Fruit fly (Drosophila melanogaster) whole organism, embryonic: ENCODE results near the gene Doc1.
A peak's percentile ranks its signal among the peaks of the same experiment; 100 is the strongest.

Experiments
- CG10209 ChIP-seq: fragments of 200-800 bp; sonication (Bioruptor generic); optimal IDR thresholded peaks from 3 replicates; lab custom pipeline; 2017; ENCODE audit warnings: missing biosample characterization, mild to moderate bottlenecking, missing genetic modification characterization, missing genetic modification reagents
- CG1024 ChIP-seq: fragments of 200-800 bp; sonication (Bioruptor generic); IDR thresholded peaks from 2 replicates; pipeline ENCODE4 v1.3.6; 2022; ENCODE audit warnings: missing biosample characterization, missing genetic modification characterization
- CG11247 ChIP-seq: fragments of 200-800 bp; sonication (Bioruptor generic); IDR thresholded peaks from 2 replicates; pipeline ENCODE4 v1.3.6; 2022; ENCODE audit warnings: missing biosample characterization, missing genetic modification characterization
- CG11398 ChIP-seq: fragments of 200-800 bp; sonication (Bioruptor generic); optimal IDR thresholded peaks from 2 replicates; lab custom pipeline; 2016; ENCODE audit warnings: missing biosample characterization, missing genetic modification characterization
- CG12769 ChIP-seq: fragments of 200-800 bp; sonication (Bioruptor generic); optimal IDR thresholded peaks from 2 replicates; lab custom pipeline; 2019; ENCODE audit warnings: missing biosample characterization, mild to moderate bottlenecking, missing genetic modification characterization, moderate library complexity
- CG13624 ChIP-seq: fragments of 200-800 bp; sonication (Bioruptor generic); optimal IDR thresholded peaks from 2 replicates; lab custom pipeline; 2016; ENCODE audit warnings: missing biosample characterization, missing genetic modification characterization
- CG15514 ChIP-seq: fragments of 200-800 bp; sonication (Bioruptor generic); optimal IDR thresholded peaks from 3 replicates; lab custom pipeline; 2017; ENCODE audit warnings: missing biosample characterization, missing genetic modification characterization, mild to moderate bottlenecking, moderate library complexity, missing genetic modification reagents
- CG18476 ChIP-seq: fragments of 200-800 bp; sonication (Bioruptor generic); optimal IDR thresholded peaks from 2 replicates; lab custom pipeline; 2016; ENCODE audit warnings: missing biosample characterization, mild to moderate bottlenecking, missing genetic modification characterization
- CG18619 ChIP-seq: fragments of 200-800 bp; sonication (Bioruptor generic); optimal IDR thresholded peaks from 3 replicates; lab custom pipeline; 2017; ENCODE audit warnings: missing biosample characterization, mild to moderate bottlenecking, missing genetic modification characterization
- CG2889 ChIP-seq: fragments of 200-800 bp; sonication (Bioruptor generic); IDR thresholded peaks from 3 replicates; pipeline ENCODE4 v1.3.6; 2022; ENCODE audit warnings: missing biosample characterization, missing genetic modification characterization
- CG32772 ChIP-seq: fragments of 200-800 bp; sonication (Bioruptor generic); IDR thresholded peaks from 2 replicates; pipeline ENCODE4 v1.3.6; 2022; ENCODE audit warnings: missing biosample characterization, missing genetic modification characterization
- CG33557 ChIP-seq: fragments of 200-800 bp; sonication (Bioruptor generic); optimal IDR thresholded peaks from 2 replicates; lab custom pipeline; 2019; ENCODE audit warnings: missing biosample characterization, mild to moderate bottlenecking, missing genetic modification characterization, moderate library complexity
- CG43689 ChIP-seq: fragments of 200-800 bp; sonication (Bioruptor generic); IDR thresholded peaks from 2 replicates; pipeline ENCODE4 v1.3.6; 2022; ENCODE audit warnings: missing biosample characterization, missing genetic modification characterization
- CG7357 ChIP-seq: fragments of 200-800 bp; sonication (Bioruptor generic); IDR thresholded peaks from 3 replicates; pipeline ENCODE4 v1.3.6; 2022; ENCODE audit warnings: missing biosample characterization, missing genetic modification characterization
- CG7963 ChIP-seq: fragments of 200-800 bp; sonication (Bioruptor generic); IDR thresholded peaks from 3 replicates; pipeline ENCODE4 v1.3.6; 2022; ENCODE audit warnings: missing biosample characterization, missing genetic modification characterization; ENCODE audit not compliant: partially characterized antibody
- CG8290 ChIP-seq, 3 experiments: fragments of 200-800 bp; sonication (Bioruptor generic); optimal IDR thresholded peaks; 2 replicates each; lab custom pipeline; 2016 to 2019; ENCODE audit warnings: missing biosample characterization in 3 of 3, missing genetic modification characterization in 3 of 3, mild to moderate bottlenecking in 2 of 3, moderate library complexity in 1 of 3
- CG8359 ChIP-seq: fragments of 200-800 bp; sonication (Bioruptor generic); optimal IDR thresholded peaks from 2 replicates; lab custom pipeline; 2017; ENCODE audit warnings: missing biosample characterization, mild to moderate bottlenecking, missing genetic modification characterization, borderline replicate concordance
- CG8388 ChIP-seq: fragments of 200-800 bp; sonication (Bioruptor generic); optimal IDR thresholded peaks from 2 replicates; lab custom pipeline; 2019; ENCODE audit warnings: missing biosample characterization, mild to moderate bottlenecking, missing genetic modification characterization, moderate library complexity
- CG9727 ChIP-seq: fragments of 200-800 bp; sonication (Bioruptor generic); optimal IDR thresholded peaks from 3 replicates; lab custom pipeline; 2017; ENCODE audit warnings: missing biosample characterization, mild to moderate bottlenecking, missing genetic modification characterization
- CG9876 ChIP-seq: fragments of 200-800 bp; sonication (Bioruptor generic); optimal IDR thresholded peaks from 2 replicates; lab custom pipeline; 2016; ENCODE audit warnings: missing biosample characterization, missing genetic modification characterization
- CTCF ChIP-seq: fragments of 200-800 bp; sonication (Bioruptor generic); optimal IDR thresholded peaks from 2 replicates; lab custom pipeline; 2017; ENCODE audit warnings: missing biosample characterization, mild to moderate bottlenecking, missing genetic modification characterization, moderate library complexity
- CrebB ChIP-seq: fragments of 200-800 bp; sonication (Bioruptor generic); optimal IDR thresholded peaks from 3 replicates; lab custom pipeline; 2018; ENCODE audit warnings: missing biosample characterization, mild to moderate bottlenecking, missing genetic modification characterization
- Deaf1 ChIP-seq: fragments of 200-800 bp; optimal IDR thresholded peaks from 3 replicates; lab custom pipeline; 2019; ENCODE audit warnings: missing biosample characterization, mild to moderate bottlenecking, missing genetic modification characterization, moderate library complexity
- Hsf ChIP-seq: fragments of 200-800 bp; sonication (Bioruptor generic); optimal IDR thresholded peaks from 3 replicates; lab custom pipeline; 2016; ENCODE audit warnings: missing biosample characterization, missing genetic modification characterization
- Jarid2 ChIP-seq: fragments of 200-800 bp; sonication (Bioruptor generic); optimal IDR thresholded peaks from 3 replicates; lab custom pipeline; 2017; ENCODE audit warnings: mild to moderate bottlenecking, missing biosample characterization, missing genetic modification reagents, missing genetic modification characterization
- Oaz ChIP-seq: fragments of 200-800 bp; sonication (Bioruptor generic); IDR thresholded peaks from 2 replicates; pipeline ENCODE4 v1.3.6; 2022; ENCODE audit warnings: missing biosample characterization, missing genetic modification characterization
- Opbp ChIP-seq: fragments of 200-800 bp; sonication (Bioruptor generic); IDR thresholded peaks from 3 replicates; pipeline ENCODE4 v1.3.6; 2022; ENCODE audit warnings: missing biosample characterization, missing genetic modification characterization; ENCODE audit not compliant: partially characterized antibody
- Sox102F ChIP-seq: fragments of 200-800 bp; sonication (Bioruptor generic); optimal IDR thresholded peaks from 2 replicates; lab custom pipeline; 2018; ENCODE audit warnings: missing biosample characterization, mild to moderate bottlenecking, missing genetic modification characterization, moderate library complexity
- Spps ChIP-seq: fragments of 200-800 bp; sonication (Bioruptor generic); optimal IDR thresholded peaks from 2 replicates; lab custom pipeline; 2018; ENCODE audit warnings: missing biosample characterization, mild to moderate bottlenecking, missing genetic modification characterization
- Sry-β ChIP-seq: fragments of 200-800 bp; sonication (Bioruptor generic); optimal IDR thresholded peaks from 2 replicates; lab custom pipeline; 2018; ENCODE audit warnings: missing biosample characterization, mild to moderate bottlenecking, missing genetic modification characterization, moderate library complexity
- Stat92E ChIP-seq, 3 experiments: fragments of >200 bp in 2 of 3; fragments of 200-800 bp in 1 of 3; sonication (Bioruptor generic) in 1 of 3; optimal IDR thresholded peaks; 2 replicates each; lab custom pipeline; 2017 to 2019; ENCODE audit warnings: missing biosample characterization in 3 of 3, missing genetic modification characterization in 3 of 3, mild to moderate bottlenecking in 1 of 3, moderate library complexity in 1 of 3
- cad ChIP-seq: fragments of >200 bp; optimal IDR thresholded peaks from 2 replicates; lab custom pipeline; 2017; ENCODE audit warnings: missing biosample characterization, missing genetic modification characterization
- chm ChIP-seq: fragments of 200-800 bp; sonication (Bioruptor generic); IDR thresholded peaks from 2 replicates; pipeline ENCODE4 v1.3.6; 2022; ENCODE audit warnings: missing biosample characterization, missing genetic modification characterization
- crol ChIP-seq: fragments of 200-800 bp; sonication (Bioruptor generic); IDR thresholded peaks from 2 replicates; pipeline ENCODE4 v1.3.6; 2022; ENCODE audit warnings: missing biosample characterization, missing genetic modification characterization
- fd64A ChIP-seq: fragments of 200-800 bp; sonication (Bioruptor generic); optimal IDR thresholded peaks from 3 replicates; lab custom pipeline; 2018; ENCODE audit warnings: missing biosample characterization, mild to moderate bottlenecking, missing genetic modification characterization
- gcm ChIP-seq: fragments of 200-800 bp; sonication (Bioruptor generic); optimal IDR thresholded peaks from 2 replicates; lab custom pipeline; 2019; ENCODE audit warnings: missing biosample characterization, mild to moderate bottlenecking, missing genetic modification characterization, moderate library complexity
- hb ChIP-seq: fragments of 200-800 bp; sonication (Bioruptor generic); IDR thresholded peaks from 3 replicates; pipeline ENCODE4 v1.3.6; 2022; ENCODE audit warnings: missing biosample characterization, missing genetic modification characterization; ENCODE audit not compliant: partially characterized antibody
- hth ChIP-seq: fragments of >200 bp; optimal IDR thresholded peaks from 2 replicates; lab custom pipeline; 2017; ENCODE audit warnings: inconsistent platforms
- insv ChIP-seq, 2 experiments: fragments of 200-800 bp; sonication (Bioruptor generic); optimal IDR thresholded peaks; 3 replicates each; lab custom pipeline; 2016 to 2018; ENCODE audit warnings: missing biosample characterization in 2 of 2, missing genetic modification characterization in 2 of 2
- kah ChIP-seq: fragments of 200-800 bp; sonication (Bioruptor generic); optimal IDR thresholded peaks from 2 replicates; lab custom pipeline; 2018; ENCODE audit warnings: missing biosample characterization, mild to moderate bottlenecking, missing genetic modification characterization
- mam ChIP-seq: fragments of 200-800 bp; sonication (Bioruptor generic); optimal IDR thresholded peaks from 3 replicates; lab custom pipeline; 2016; ENCODE audit warnings: missing biosample characterization, missing genetic modification characterization
- mld ChIP-seq: fragments of 200-800 bp; sonication (Bioruptor generic); IDR thresholded peaks from 3 replicates; pipeline ENCODE4 v1.3.6; 2022; ENCODE audit warnings: missing biosample characterization, missing genetic modification characterization; ENCODE audit not compliant: partially characterized antibody
- psq ChIP-seq: fragments of 200-800 bp; sonication (Bioruptor generic); optimal IDR thresholded peaks from 2 replicates; lab custom pipeline; 2017; ENCODE audit warnings: missing biosample characterization, missing genetic modification characterization
- ro ChIP-seq: fragments of 200-800 bp; sonication (Bioruptor generic); IDR thresholded peaks from 2 replicates; pipeline ENCODE4 v1.3.6; 2022; ENCODE audit warnings: missing biosample characterization, missing genetic modification characterization
- seq ChIP-seq: fragments of 200-800 bp; sonication (Bioruptor generic); IDR thresholded peaks from 2 replicates; pipeline ENCODE4 v1.3.6; 2022; ENCODE audit warnings: missing biosample characterization, missing genetic modification characterization
- sima ChIP-seq: fragments of 200-800 bp; sonication (Bioruptor generic); optimal IDR thresholded peaks from 2 replicates; lab custom pipeline; 2016; ENCODE audit warnings: missing biosample characterization, missing genetic modification characterization
- vfl ChIP-seq: fragments of 200-800 bp; sonication (Bioruptor generic); optimal IDR thresholded peaks from 2 replicates; lab custom pipeline; 2016; ENCODE audit warnings: missing biosample characterization, missing genetic modification characterization
- wek ChIP-seq: fragments of 200-800 bp; sonication (Bioruptor generic); optimal IDR thresholded peaks from 3 replicates; lab custom pipeline; 2018; ENCODE audit warnings: missing biosample characterization, mild to moderate bottlenecking, missing genetic modification characterization, moderate library complexity
- zfh2 ChIP-seq: fragments of 200-800 bp; sonication (Bioruptor generic); optimal IDR thresholded peaks from 2 replicates; lab custom pipeline; 2016; ENCODE audit warnings: missing biosample characterization, missing genetic modification characterization

Doc1 gene

dm6 chr3L:9057429-9058088, 16.4 kb downstream of the Doc1 start (continued):
- TF ChIP-seq CG7357 (GFP tag; lab: Robert Waterston, UW): peak; percentile 79
- peak; percentile 67 for TF ChIP-seq CG13624
- peak; percentile 43 for TF ChIP-seq zfh2 (GFP tag; lab: Kevin White, UChicago)
- TF ChIP-seq CG33557 (GFP tag; lab: Kevin White, UChicago): peak; percentile 80
- no peak for TF ChIP-seq Sry-β (GFP tag; lab: Kevin White, UChicago)
- no peak for TF ChIP-seq cad (GFP tag; lab: Kevin White, UChicago)
- TF ChIP-seq CG11398 (GFP tag; lab: Kevin White, UChicago): peak; percentile 6
- TF ChIP-seq CG15514 (GFP tag; lab: Kevin White, UChicago): peak; percentile 81
- peak; percentile 58 for TF ChIP-seq fd64A (GFP tag; lab: Kevin White, UChicago)
- TF ChIP-seq CTCF: peak; percentile 24
- peak; percentile 88 for TF ChIP-seq seq (GFP tag; lab: Robert Waterston, UW)
- TF ChIP-seq chm: peak; percentile 65; the same call in 1 of the 2 replicates
- TF ChIP-seq CG18619 (GFP tag; lab: Kevin White, UChicago): peak; percentile 87
- TF ChIP-seq CG8388: peak; percentile 90
- peak; percentile 54 for TF ChIP-seq vfl (GFP tag; lab: Kevin White, UChicago)
- TF ChIP-seq CG1024 (GFP tag; lab: Robert Waterston, UW): peak; percentile 75
- peak; percentile 80 for TF ChIP-seq CG11247 (GFP tag; lab: Robert Waterston, UW)
- peak; percentile 61 for TF ChIP-seq psq (GFP tag; lab: Kevin White, UChicago)
- TF ChIP-seq wek (GFP tag; lab: Kevin White, UChicago): peak; percentile 35
- peak; percentile 77 for TF ChIP-seq Hsf (GFP tag; lab: Kevin White, UChicago)
- TF ChIP-seq Opbp (GFP tag; lab: Robert Waterston, UW): no peak
- no peak for TF ChIP-seq CG9876 (GFP tag; lab: Kevin White, UChicago)
- peak; percentile 88 for TF ChIP-seq CrebB (tag; lab: Kevin White, UChicago)
- TF ChIP-seq CG8359: peak; percentile 59
- TF ChIP-seq mld (GFP tag; lab: Robert Waterston, UW): no peak
- TF ChIP-seq Spps (tag; lab: Kevin White, UChicago): peak; percentile 67
- no peak for TF ChIP-seq hb (GFP tag; lab: Robert Waterston, UW)
- peak; percentile 90 for TF ChIP-seq CG10209 (GFP tag; lab: Kevin White, UChicago)
- peak; percentile 83 for TF ChIP-seq CG18476
- peak; percentile 62; the same call in 1 of the 2 replicates for TF ChIP-seq CG43689 (GFP tag; lab: Robert Waterston, UW)
- TF ChIP-seq Jarid2 (GFP tag; lab: Kevin White, UChicago): peak; percentile 59
- peak; percentile 90 for TF ChIP-seq CG32772 (GFP tag; lab: Robert Waterston, UW)
- no peak for TF ChIP-seq sima (GFP tag; lab: Kevin White, UChicago)
- TF ChIP-seq kah (GFP tag; lab: Kevin White, UChicago): peak; percentile 69
- 0 out of 2 replicates have a peak, but pooled peaks have one; percentile 30 for TF ChIP-seq crol
- TF ChIP-seq ro (GFP tag; lab: Robert Waterston, UW): peak; percentile 54; the same call in 1 of the 2 replicates
- no peak for TF ChIP-seq CG7963 (GFP tag; lab: Robert Waterston, UW)
- peak in 1 of 3 experiments; percentile 72 for TF ChIP-seq Stat92E (GFP tag; optimal IDR thresholded peaks at IDR 0.05; lab: Kevin White, UChicago)
- no peak for TF ChIP-seq hth (lab: Kevin White, UChicago)
- peak in 1 of 2 experiments; percentile 60 for TF ChIP-seq insv (GFP tag; optimal IDR thresholded peaks at IDR 0.05; lab: Kevin White, UChicago)
- peak; percentile 57 for TF ChIP-seq CG8290 (GFP tag; optimal IDR thresholded peaks at IDR 0.05; lab: Kevin White, UChicago)
- TF ChIP-seq CG8290 (tag; optimal IDR thresholded peaks at IDR 0.05; lab: Kevin White, UChicago): peak in 1 of 2 experiments; percentile 36
- peak; percentile 93 for TF ChIP-seq Sox102F (GFP tag; lab: Kevin White, UChicago)
- TF ChIP-seq CG2889 (GFP tag; lab: Robert Waterston, UW): peak; percentile 78
- peak; percentile 88 for TF ChIP-seq gcm (GFP tag; lab: Kevin White, UChicago)
- peak; percentile 78 for TF ChIP-seq Deaf1 (tag; lab: Kevin White, UChicago)
- TF ChIP-seq mam: peak; percentile 61
- TF ChIP-seq Oaz: peak; percentile 73
- TF ChIP-seq CG12769 (tag; lab: Kevin White, UChicago): peak; percentile 87
- peak; percentile 93 for TF ChIP-seq CG9727
